Fruit fly (Drosophila melanogaster) whole organism, embryonic: Measurements from ENCODE around the gene CG6959.

ENCODE experiments used
- Adf1 ChIP-seq: fragments of 200-800 bp; sonication (Bioruptor generic); IDR thresholded peaks from 2 replicates; pipeline ENCODE4 v1.3.6; 2022; ENCODE audit warnings: missing biosample characterization, missing genetic modification characterization
- Asciz ChIP-seq: fragments of 200-800 bp; sonication (Bioruptor generic); optimal IDR thresholded peaks from 2 replicates; lab custom pipeline; 2017; ENCODE audit warnings: missing biosample characterization, mild to moderate bottlenecking, missing genetic modification characterization, missing genetic modification reagents
- Bteb2 ChIP-seq: fragments of 200-800 bp; sonication (Bioruptor generic); optimal IDR thresholded peaks from 2 replicates; lab custom pipeline; 2016; ENCODE audit warnings: missing biosample characterization, missing genetic modification characterization
- CG10654 ChIP-seq: fragments of 200-800 bp; sonication (Bioruptor generic); optimal IDR thresholded peaks from 2 replicates; lab custom pipeline; 2016; ENCODE audit warnings: missing biosample characterization, missing genetic modification characterization
- CG12299 ChIP-seq: fragments of 200-800 bp; sonication (Bioruptor generic); optimal IDR thresholded peaks from 2 replicates; lab custom pipeline; 2018; ENCODE audit warnings: missing biosample characterization, mild to moderate bottlenecking, missing genetic modification characterization
- CG1233 ChIP-seq: fragments of 200-800 bp; sonication (Bioruptor generic); optimal IDR thresholded peaks from 4 replicates; lab custom pipeline; 2018; ENCODE audit warnings: missing biosample characterization, mild to moderate bottlenecking, missing genetic modification characterization
- CG12659 ChIP-seq: fragments of 200-800 bp; sonication (Bioruptor generic); optimal IDR thresholded peaks from 3 replicates; lab custom pipeline; 2017; ENCODE audit warnings: mild to moderate bottlenecking, missing biosample characterization, missing genetic modification reagents, missing genetic modification characterization
- CG13424 ChIP-seq: fragments of 200-800 bp; sonication (Bioruptor generic); optimal IDR thresholded peaks from 2 replicates; lab custom pipeline; 2019; ENCODE audit warnings: missing biosample characterization, mild to moderate bottlenecking, missing genetic modification characterization, moderate library complexity
- CG15479 ChIP-seq: fragments of 200-800 bp; sonication (Bioruptor generic); optimal IDR thresholded peaks from 3 replicates; lab custom pipeline; 2019; ENCODE audit warnings: missing biosample characterization, mild to moderate bottlenecking, missing genetic modification characterization, moderate library complexity
- CG1603 ChIP-seq: fragments of 200-800 bp; sonication (Bioruptor generic); optimal IDR thresholded peaks from 2 replicates; lab custom pipeline; 2019; ENCODE audit warnings: missing biosample characterization, mild to moderate bottlenecking, missing genetic modification characterization, moderate library complexity
- CG18599 ChIP-seq: fragments of 200-800 bp; sonication (Bioruptor generic); optimal IDR thresholded peaks from 3 replicates; lab custom pipeline; 2017; ENCODE audit warnings: missing biosample characterization, missing genetic modification characterization, mild to moderate bottlenecking, moderate library complexity, missing genetic modification reagents
- CG18764 ChIP-seq: fragments of 200-800 bp; sonication (Bioruptor generic); optimal IDR thresholded peaks from 3 replicates; lab custom pipeline; 2016; ENCODE audit warnings: missing biosample characterization, missing genetic modification characterization
- CG31224 ChIP-seq: fragments of 200-800 bp; sonication (Bioruptor generic); IDR thresholded peaks from 2 replicates; pipeline ENCODE4 v1.3.6; 2022; ENCODE audit warnings: missing biosample characterization, missing genetic modification characterization
- CG32772 ChIP-seq: fragments of 200-800 bp; sonication (Bioruptor generic); IDR thresholded peaks from 2 replicates; pipeline ENCODE4 v1.3.6; 2022; ENCODE audit warnings: missing biosample characterization, missing genetic modification characterization
- CG6175 ChIP-seq: fragments of 200-800 bp; sonication (Bioruptor generic); IDR thresholded peaks from 3 replicates; pipeline ENCODE4 v1.3.6; 2022; ENCODE audit warnings: missing biosample characterization, missing genetic modification characterization
- CG8290 ChIP-seq, 3 experiments: fragments of 200-800 bp; sonication (Bioruptor generic); optimal IDR thresholded peaks; 2 replicates each; lab custom pipeline; 2016 to 2019; ENCODE audit warnings: missing biosample characterization in 3 of 3, missing genetic modification characterization in 3 of 3, mild to moderate bottlenecking in 2 of 3, moderate library complexity in 1 of 3
- CG8765 ChIP-seq: fragments of 200-800 bp; sonication (Bioruptor generic); IDR thresholded peaks from 2 replicates; pipeline ENCODE4 v1.3.6; 2022; ENCODE audit warnings: missing biosample characterization, missing genetic modification characterization
- CG8944 ChIP-seq: fragments of 200-800 bp; sonication (Bioruptor generic); optimal IDR thresholded peaks from 3 replicates; lab custom pipeline; 2016; ENCODE audit warnings: missing biosample characterization, missing genetic modification characterization
- CG9215 ChIP-seq: fragments of 200-800 bp; sonication (Bioruptor generic); IDR thresholded peaks from 2 replicates; pipeline ENCODE4 v1.3.6; 2022; ENCODE audit warnings: missing biosample characterization, missing genetic modification characterization
- CG9727 ChIP-seq: fragments of 200-800 bp; sonication (Bioruptor generic); optimal IDR thresholded peaks from 3 replicates; lab custom pipeline; 2017; ENCODE audit warnings: missing biosample characterization, mild to moderate bottlenecking, missing genetic modification characterization
- CG9876 ChIP-seq: fragments of 200-800 bp; sonication (Bioruptor generic); optimal IDR thresholded peaks from 2 replicates; lab custom pipeline; 2016; ENCODE audit warnings: missing biosample characterization, missing genetic modification characterization
- Dbx ChIP-seq: fragments of 200-800 bp; sonication (Bioruptor generic); IDR thresholded peaks from 3 replicates; pipeline ENCODE4 v1.3.6; 2022; ENCODE audit warnings: missing biosample characterization, missing genetic modification characterization
- Dek ChIP-seq: fragments of 200-800 bp; sonication (Bioruptor generic); optimal IDR thresholded peaks from 3 replicates; lab custom pipeline; 2019; ENCODE audit warnings: missing biosample characterization, mild to moderate bottlenecking, missing genetic modification characterization, moderate library complexity
- Ets97D ChIP-seq: fragments of 200-800 bp; sonication (Bioruptor generic); optimal IDR thresholded peaks from 3 replicates; lab custom pipeline; 2016; ENCODE audit warnings: missing biosample characterization, missing genetic modification characterization
- Fer1 ChIP-seq: fragments of 200-800 bp; sonication (Bioruptor generic); optimal IDR thresholded peaks from 2 replicates; lab custom pipeline; 2017; ENCODE audit warnings: missing biosample characterization, mild to moderate bottlenecking, missing genetic modification characterization
- HLH4C ChIP-seq: fragments of 200-800 bp; sonication (Bioruptor generic); IDR thresholded peaks from 3 replicates; pipeline ENCODE4 v1.3.6; 2022; ENCODE audit warnings: missing biosample characterization, missing genetic modification characterization; ENCODE audit not compliant: partially characterized antibody
- Max ChIP-seq: fragments of 200-800 bp; sonication (Bioruptor generic); optimal IDR thresholded peaks from 2 replicates; lab custom pipeline; 2016; ENCODE audit warnings: missing biosample characterization, mild to moderate bottlenecking, missing genetic modification characterization
- NfI ChIP-seq: fragments of 200-800 bp; sonication (Bioruptor generic); optimal IDR thresholded peaks from 3 replicates; lab custom pipeline; 2018; ENCODE audit warnings: missing biosample characterization, mild to moderate bottlenecking, missing genetic modification characterization, moderate library complexity
- Poxn ChIP-seq: fragments of 200-800 bp; sonication (Bioruptor generic); IDR thresholded peaks from 2 replicates; pipeline ENCODE4 v1.3.6; 2022; ENCODE audit warnings: missing biosample characterization, missing genetic modification characterization
- Rfx ChIP-seq: fragments of 200-800 bp; sonication (Bioruptor generic); IDR thresholded peaks from 2 replicates; pipeline ENCODE4 v1.3.6; 2022; ENCODE audit warnings: missing biosample characterization, missing genetic modification characterization
- Sin3A ChIP-seq: fragments of >200 bp; optimal IDR thresholded peaks from 2 replicates; lab custom pipeline; 2018
- Sry-δ ChIP-seq: fragments of 200-800 bp; sonication (Bioruptor generic); optimal IDR thresholded peaks from 2 replicates; lab custom pipeline; 2016; ENCODE audit warnings: missing biosample characterization, missing genetic modification characterization
- Usf ChIP-seq: fragments of 200-800 bp; sonication (Bioruptor generic); optimal IDR thresholded peaks from 2 replicates; lab custom pipeline; 2017; ENCODE audit warnings: missing genotype, missing biosample characterization, missing genetic modification characterization
- ap ChIP-seq: fragments of 200-800 bp; sonication (Bioruptor generic); IDR thresholded peaks from 2 replicates; pipeline ENCODE4 v1.3.6; 2022; ENCODE audit warnings: missing biosample characterization, missing genetic modification characterization
- caup ChIP-seq: fragments of 200-800 bp; sonication (Bioruptor generic); optimal IDR thresholded peaks from 3 replicates; lab custom pipeline; 2017; ENCODE audit warnings: missing biosample characterization, mild to moderate bottlenecking, missing genetic modification characterization, moderate library complexity; ENCODE audit not compliant: severe bottlenecking
- fd3F ChIP-seq: fragments of 200-800 bp; sonication (Bioruptor generic); optimal IDR thresholded peaks from 2 replicates; lab custom pipeline; 2018; ENCODE audit warnings: missing biosample characterization, mild to moderate bottlenecking, missing genetic modification characterization, moderate library complexity
- grn ChIP-seq: fragments of 200-800 bp; sonication (Bioruptor generic); optimal IDR thresholded peaks from 3 replicates; lab custom pipeline; 2017; ENCODE audit warnings: missing biosample characterization, missing genetic modification characterization
- gsb ChIP-seq: fragments of 200-800 bp; sonication (Bioruptor generic); IDR thresholded peaks from 2 replicates; pipeline ENCODE4 v1.3.6; 2022; ENCODE audit warnings: missing biosample characterization, missing genetic modification characterization
- hth ChIP-seq: fragments of >200 bp; optimal IDR thresholded peaks from 2 replicates; lab custom pipeline; 2017; ENCODE audit warnings: inconsistent platforms
- insv ChIP-seq, 2 experiments: fragments of 200-800 bp; sonication (Bioruptor generic); optimal IDR thresholded peaks; 3 replicates each; lab custom pipeline; 2016 to 2018; ENCODE audit warnings: missing biosample characterization in 2 of 2, missing genetic modification characterization in 2 of 2
- lbe ChIP-seq: fragments of 200-800 bp; sonication (Bioruptor generic); optimal IDR thresholded peaks from 2 replicates; lab custom pipeline; 2016; ENCODE audit warnings: missing biosample characterization, mild to moderate bottlenecking, missing genetic modification characterization
- lov ChIP-seq, 2 experiments: fragments of 200-800 bp in 1 of 2; fragments of >200 bp in 1 of 2; sonication (Bioruptor generic) in 1 of 2; IDR thresholded peaks in 1 of 2; optimal IDR thresholded peaks in 1 of 2; 2 replicates in 1 of 2; 3 replicates in 1 of 2; pipeline versions ENCODE4 v1.3.6 to Lab custom; 2017 to 2022; ENCODE audit warnings: missing biosample characterization in 1 of 2, missing genetic modification characterization in 1 of 2
- nom ChIP-seq: fragments of 200-800 bp; sonication (Bioruptor generic); optimal IDR thresholded peaks from 2 replicates; lab custom pipeline; 2017; ENCODE audit warnings: missing biosample characterization, missing genetic modification characterization, mild to moderate bottlenecking, moderate library complexity, missing genetic modification reagents
- sd ChIP-seq: fragments of 200-800 bp; sonication (Bioruptor generic); optimal IDR thresholded peaks from 3 replicates; lab custom pipeline; 2018; ENCODE audit warnings: missing biosample characterization, mild to moderate bottlenecking, missing genetic modification characterization, moderate library complexity
- shn ChIP-seq: fragments of 200-800 bp; sonication (Bioruptor generic); optimal IDR thresholded peaks from 3 replicates; lab custom pipeline; 2016; ENCODE audit warnings: missing biosample characterization, missing genetic modification characterization
- sob ChIP-seq: fragments of 200-800 bp; sonication (Bioruptor generic); IDR thresholded peaks from 2 replicates; pipeline ENCODE4 v1.3.6; 2022; ENCODE audit warnings: missing biosample characterization, missing genetic modification characterization
- tna ChIP-seq: fragments of 200-800 bp; sonication (Bioruptor generic); IDR thresholded peaks from 2 replicates; pipeline ENCODE4 v1.3.6; 2022; ENCODE audit warnings: missing biosample characterization, missing genetic modification characterization; ENCODE audit not compliant: partially characterized antibody
- z ChIP-seq: fragments of 200-800 bp; sonication (Bioruptor generic); IDR thresholded peaks from 3 replicates; pipeline ENCODE4 v1.3.6; 2022; ENCODE audit warnings: missing biosample characterization, missing genetic modification characterization

Gene CG6959

dm6 chr3R:11850917-11851897 is 18.1 kb downstream of the CG6959 start (continued):
- TF ChIP-seq Rfx (no peak), CG12659 (GFP tag; lab: Kevin White, UChicago) (peak; percentile 65), lbe (GFP tag; lab: Kevin White, UChicago) (no peak), CG1603 (tag; lab: Kevin White, UChicago) (peak; percentile 81), Adf1 (no peak), grn (peak; percentile 78), Fer1 (no peak), lov (optimal IDR thresholded peaks at IDR 0.05; lab: Kevin White, UChicago) (no peak), lov (GFP tag; IDR thresholded peaks at IDR 0.05; lab: Robert Waterston, UW) (peak; percentile 56; the same call in 1 of the 3 replicates), fd3F (GFP tag; lab: Kevin White, UChicago) (no peak), CG8290 (GFP tag; optimal IDR thresholded peaks at IDR 0.05; lab: Kevin White, UChicago) (peak; percentile 66), CG8290 (tag; optimal IDR thresholded peaks at IDR 0.05; lab: Kevin White, UChicago) (peak in 1 of 2 experiments; percentile 26), CG1233 (peak; percentile 76), Dek (tag; lab: Kevin White, UChicago) (peak; percentile 25), Sry-δ (peak; percentile 13), CG10654 (GFP tag; lab: Kevin White, UChicago) (peak; percentile 62), CG15479 (no peak), CG9215 (GFP tag; lab: Robert Waterston, UW) (0 out of 2 replicates have a peak, but pooled peaks have one; percentile 7), Usf (peak; percentile 49), CG8944 (peak; percentile 72), CG12299 (tag; lab: Kevin White, UChicago) (peak; percentile 71), shn (GFP tag; lab: Kevin White, UChicago) (peak; percentile 79), CG32772 (GFP tag; lab: Robert Waterston, UW) (peak; percentile 79), HLH4C (GFP tag; lab: Robert Waterston, UW) (no peak), gsb (GFP tag; lab: Robert Waterston, UW) (no peak), CG8765 (GFP tag; lab: Robert Waterston, UW) (no peak), insv (GFP tag; optimal IDR thresholded peaks at IDR 0.05; lab: Kevin White, UChicago) (no peak), tna (GFP tag; lab: Robert Waterston, UW) (no peak), nom (GFP tag; lab: Kevin White, UChicago) (peak; percentile 44), z (GFP tag; lab: Robert Waterston, UW) (no peak), caup (no peak), Max (GFP tag; lab: Kevin White, UChicago) (peak; percentile 46), sd (tag; lab: Kevin White, UChicago) (peak; percentile 76), CG9876 (GFP tag; lab: Kevin White, UChicago) (peak; percentile 20), CG9727 (GFP tag; lab: Kevin White, UChicago) (peak; percentile 67), Asciz (GFP tag; lab: Kevin White, UChicago) (peak; percentile 91), Bteb2 (GFP tag; lab: Kevin White, UChicago) (no peak), Ets97D (GFP tag; lab: Kevin White, UChicago) (no peak), sob (no peak; the same call in 1 of the 2 replicates), Sin3A (lab: Kevin White, UChicago) (no peak), CG31224 (GFP tag; lab: Robert Waterston, UW) (no peak), CG13424 (tag; lab: Kevin White, UChicago) (peak; percentile 85), Poxn (GFP tag; lab: Robert Waterston, UW) (no peak), hth (lab: Kevin White, UChicago) (no peak), NfI (GFP tag; lab: Kevin White, UChicago) (peak; percentile 56), CG18599 (GFP tag; lab: Kevin White, UChicago) (peak; percentile 52), CG18764 (GFP tag; lab: Kevin White, UChicago) (peak; percentile 58), Dbx (no peak), ap (peak; percentile 65), CG6175 (GFP tag; lab: Robert Waterston, UW) (no peak)
